Fruit fly (Drosophila melanogaster) whole organism, embryonic: Measurements from ENCODE around the gene Ctl1.

ENCODE experiments used
- Antp ChIP-seq: fragments of 200-800 bp; sonication (Bioruptor generic); optimal IDR thresholded peaks from 3 replicates; lab custom pipeline; 2016; ENCODE audit warnings: missing biosample characterization, missing genetic modification characterization
- Asciz ChIP-seq: fragments of 200-800 bp; sonication (Bioruptor generic); optimal IDR thresholded peaks from 2 replicates; lab custom pipeline; 2017; ENCODE audit warnings: missing biosample characterization, mild to moderate bottlenecking, missing genetic modification characterization, missing genetic modification reagents
- Bdp1 ChIP-seq: fragments of 200-800 bp; sonication (Bioruptor generic); optimal IDR thresholded peaks from 3 replicates; lab custom pipeline; 2016; ENCODE audit warnings: missing biosample characterization, missing genetic modification characterization
- Bgb ChIP-seq: fragments of 200-800 bp; sonication (Bioruptor generic); IDR thresholded peaks from 2 replicates; pipeline ENCODE4 v1.3.6; 2022; ENCODE audit warnings: missing biosample characterization, missing genetic modification characterization; ENCODE audit not compliant: partially characterized antibody
- CG10366 ChIP-seq: fragments of 200-800 bp; sonication (Bioruptor generic); IDR thresholded peaks from 2 replicates; pipeline ENCODE4 v1.3.6; 2022; ENCODE audit warnings: missing biosample characterization, missing genetic modification characterization
- CG11093 ChIP-seq: fragments of 200-800 bp; sonication (Bioruptor generic); IDR thresholded peaks from 3 replicates; pipeline ENCODE4 v1.3.6; 2022; ENCODE audit warnings: missing biosample characterization, missing genetic modification characterization
- CG12769 ChIP-seq: fragments of 200-800 bp; sonication (Bioruptor generic); optimal IDR thresholded peaks from 2 replicates; lab custom pipeline; 2019; ENCODE audit warnings: missing biosample characterization, mild to moderate bottlenecking, missing genetic modification characterization, moderate library complexity
- CG14667 ChIP-seq: fragments of 200-800 bp; sonication (Bioruptor generic); IDR thresholded peaks from 2 replicates; pipeline ENCODE4 v1.3.6; 2022; ENCODE audit warnings: missing biosample characterization, missing genetic modification characterization
- CG15269 ChIP-seq: fragments of 200-800 bp; sonication (Bioruptor generic); optimal IDR thresholded peaks from 2 replicates; lab custom pipeline; 2018; ENCODE audit warnings: missing biosample characterization, mild to moderate bottlenecking, missing genetic modification characterization, moderate library complexity
- CG1603 ChIP-seq: fragments of 200-800 bp; sonication (Bioruptor generic); optimal IDR thresholded peaks from 2 replicates; lab custom pipeline; 2019; ENCODE audit warnings: missing biosample characterization, mild to moderate bottlenecking, missing genetic modification characterization, moderate library complexity
- CG16779 ChIP-seq: fragments of 200-800 bp; sonication (Bioruptor generic); IDR thresholded peaks from 2 replicates; pipeline ENCODE4 v1.3.6; 2022; ENCODE audit warnings: missing biosample characterization, missing genetic modification characterization
- CG18764 ChIP-seq: fragments of 200-800 bp; sonication (Bioruptor generic); optimal IDR thresholded peaks from 3 replicates; lab custom pipeline; 2016; ENCODE audit warnings: missing biosample characterization, missing genetic modification characterization
- CG2129 ChIP-seq: fragments of 200-800 bp; sonication (Bioruptor generic); IDR thresholded peaks from 2 replicates; pipeline ENCODE4 v1.3.6; 2022; ENCODE audit warnings: missing biosample characterization, missing genetic modification characterization; ENCODE audit not compliant: partially characterized antibody
- CG30020 ChIP-seq: fragments of 200-800 bp; optimal IDR thresholded peaks from 2 replicates; lab custom pipeline; 2019; ENCODE audit warnings: missing biosample characterization, mild to moderate bottlenecking, missing genetic modification characterization, moderate library complexity
- CG31224 ChIP-seq: fragments of 200-800 bp; sonication (Bioruptor generic); IDR thresholded peaks from 2 replicates; pipeline ENCODE4 v1.3.6; 2022; ENCODE audit warnings: missing biosample characterization, missing genetic modification characterization
- CG42726 ChIP-seq: fragments of 200-800 bp; sonication (Bioruptor generic); IDR thresholded peaks from 2 replicates; pipeline ENCODE4 v1.3.6; 2022; ENCODE audit warnings: missing biosample characterization, missing genetic modification characterization; ENCODE audit not compliant: partially characterized antibody
- CG4328 ChIP-seq: fragments of 200-800 bp; sonication (Bioruptor generic); optimal IDR thresholded peaks from 3 replicates; lab custom pipeline; 2017; ENCODE audit warnings: missing biosample characterization, missing genetic modification reagents, missing genetic modification characterization
- CG6654 ChIP-seq: fragments of 200-800 bp; sonication (Bioruptor generic); optimal IDR thresholded peaks from 2 replicates; lab custom pipeline; 2017; ENCODE audit warnings: missing biosample characterization, mild to moderate bottlenecking, missing genetic modification characterization
- CG7372 ChIP-seq: fragments of 200-800 bp; sonication (Bioruptor generic); IDR thresholded peaks from 2 replicates; pipeline ENCODE4 v1.3.6; 2022; ENCODE audit warnings: missing biosample characterization, missing genetic modification characterization
- CG7556 ChIP-seq: fragments of 200-800 bp; sonication (Bioruptor generic); optimal IDR thresholded peaks from 2 replicates; lab custom pipeline; 2017; ENCODE audit warnings: missing biosample characterization, mild to moderate bottlenecking, missing genetic modification characterization
- CG8944 ChIP-seq: fragments of 200-800 bp; sonication (Bioruptor generic); optimal IDR thresholded peaks from 3 replicates; lab custom pipeline; 2016; ENCODE audit warnings: missing biosample characterization, missing genetic modification characterization
- CG9932 ChIP-seq: fragments of 200-800 bp; sonication (Bioruptor generic); IDR thresholded peaks from 2 replicates; pipeline ENCODE4 v1.3.6; 2022; ENCODE audit warnings: missing biosample characterization, missing genetic modification characterization
- D19B ChIP-seq: fragments of 200-800 bp; sonication (Bioruptor generic); optimal IDR thresholded peaks from 2 replicates; lab custom pipeline; 2017; ENCODE audit warnings: missing biosample characterization, mild to moderate bottlenecking, missing genetic modification characterization
- Dip2 ChIP-seq: fragments of 200-800 bp; sonication (Bioruptor generic); IDR thresholded peaks from 2 replicates; pipeline ENCODE4 v1.3.6; 2022; ENCODE audit warnings: missing biosample characterization, missing genetic modification characterization
- Fer3 ChIP-seq: fragments of 200-800 bp; sonication (Bioruptor generic); optimal IDR thresholded peaks from 2 replicates; lab custom pipeline; 2018; ENCODE audit warnings: missing biosample characterization, mild to moderate bottlenecking, missing genetic modification characterization, moderate library complexity
- Jarid2 ChIP-seq: fragments of 200-800 bp; sonication (Bioruptor generic); optimal IDR thresholded peaks from 3 replicates; lab custom pipeline; 2017; ENCODE audit warnings: mild to moderate bottlenecking, missing biosample characterization, missing genetic modification reagents, missing genetic modification characterization
- MESR4 ChIP-seq: fragments of 200-800 bp; sonication (Bioruptor generic); optimal IDR thresholded peaks from 2 replicates; lab custom pipeline; 2018; ENCODE audit warnings: missing biosample characterization, mild to moderate bottlenecking, missing genetic modification characterization, moderate library complexity
- Mrtf ChIP-seq: fragments of 200-800 bp; sonication (Bioruptor generic); IDR thresholded peaks from 3 replicates; pipeline ENCODE4 v1.3.6; 2022; ENCODE audit warnings: missing biosample characterization, missing genetic modification characterization
- NC2α ChIP-seq: fragments of 200-800 bp; sonication (Bioruptor generic); optimal IDR thresholded peaks from 2 replicates; lab custom pipeline; 2016; ENCODE audit warnings: missing biosample characterization, missing genetic modification characterization
- Pdp1 ChIP-seq, 2 experiments: fragments of 200-800 bp; sonication (Bioruptor generic); optimal IDR thresholded peaks; 3 replicates each; lab custom pipeline; 2016; ENCODE audit warnings: missing biosample characterization in 2 of 2, missing genetic modification characterization in 2 of 2, mild to moderate bottlenecking in 1 of 2, moderate library complexity in 1 of 2
- Vsx1 ChIP-seq: fragments of 200-800 bp; sonication (Bioruptor generic); optimal IDR thresholded peaks from 2 replicates; lab custom pipeline; 2017; ENCODE audit warnings: missing biosample characterization, mild to moderate bottlenecking, missing genetic modification characterization, missing genetic modification reagents
- YL-1 ChIP-seq: fragments of 200-800 bp; sonication (Bioruptor generic); optimal IDR thresholded peaks from 3 replicates; lab custom pipeline; 2017; ENCODE audit warnings: missing biosample characterization, mild to moderate bottlenecking, missing genetic modification characterization
- al ChIP-seq: fragments of 200-800 bp; sonication (Bioruptor generic); IDR thresholded peaks from 2 replicates; pipeline ENCODE4 v1.3.6; 2022; ENCODE audit warnings: missing biosample characterization, missing genetic modification characterization
- ash1 ChIP-seq: fragments of 200-800 bp; sonication (Bioruptor generic); optimal IDR thresholded peaks from 2 replicates; lab custom pipeline; 2018; ENCODE audit warnings: missing biosample characterization, mild to moderate bottlenecking, missing genetic modification characterization
- ato ChIP-seq: fragments of 200-800 bp; sonication (Bioruptor generic); IDR thresholded peaks from 2 replicates; pipeline ENCODE4 v1.3.6; 2022; ENCODE audit warnings: missing biosample characterization, missing genetic modification characterization; ENCODE audit not compliant: partially characterized antibody
- bigmax ChIP-seq: fragments of 200-800 bp; sonication (Bioruptor generic); optimal IDR thresholded peaks from 2 replicates; lab custom pipeline; 2018; ENCODE audit warnings: missing biosample characterization, mild to moderate bottlenecking, missing genetic modification characterization
- dm ChIP-seq: fragments of 200-800 bp; sonication (Bioruptor generic); optimal IDR thresholded peaks from 3 replicates; lab custom pipeline; 2016; ENCODE audit warnings: missing biosample characterization, missing genetic modification characterization
- dmrt99B ChIP-seq: fragments of 200-800 bp; sonication (Bioruptor generic); optimal IDR thresholded peaks from 2 replicates; lab custom pipeline; 2018; ENCODE audit warnings: missing biosample characterization, mild to moderate bottlenecking, missing genetic modification characterization, moderate library complexity
- dpn ChIP-seq, 2 experiments: fragments of 200-800 bp; sonication (Bioruptor generic); optimal IDR thresholded peaks; 3 replicates each; lab custom pipeline; 2016; ENCODE audit warnings: missing biosample characterization in 2 of 2, missing genetic modification characterization in 2 of 2
- fd96Cb ChIP-seq: fragments of 200-800 bp; sonication (Bioruptor generic); optimal IDR thresholded peaks from 2 replicates; lab custom pipeline; 2018; ENCODE audit warnings: missing biosample characterization, mild to moderate bottlenecking, missing genetic modification characterization, moderate library complexity
- fu2 ChIP-seq: fragments of 200-800 bp; sonication (Bioruptor generic); optimal IDR thresholded peaks from 2 replicates; lab custom pipeline; 2016; ENCODE audit warnings: missing biosample characterization, missing genetic modification characterization
- gsb-n ChIP-seq: fragments of 200-800 bp; sonication (Bioruptor generic); optimal IDR thresholded peaks from 3 replicates; lab custom pipeline; 2018; ENCODE audit warnings: missing biosample characterization, mild to moderate bottlenecking, missing genetic modification characterization
- gt ChIP-seq: fragments of 200-800 bp; sonication (Bioruptor generic); IDR thresholded peaks from 2 replicates; pipeline ENCODE4 v1.3.6; 2022; ENCODE audit warnings: missing biosample characterization, missing genetic modification characterization
- kay ChIP-seq: fragments of 200-800 bp; sonication (Bioruptor generic); optimal IDR thresholded peaks from 2 replicates; lab custom pipeline; 2016; ENCODE audit warnings: missing biosample characterization, missing genetic modification characterization
- klu ChIP-seq: fragments of 200-800 bp; sonication (Bioruptor generic); IDR thresholded peaks from 2 replicates; pipeline ENCODE4 v1.3.6; 2022; ENCODE audit warnings: missing biosample characterization, missing genetic modification characterization
- otp ChIP-seq: fragments of 200-800 bp; sonication (Bioruptor generic); IDR thresholded peaks from 3 replicates; pipeline ENCODE4, ENCODE4 v1.3.6; 2022; ENCODE audit warnings: missing biosample characterization, missing genetic modification characterization
- pita ChIP-seq: fragments of 200-800 bp; sonication (Bioruptor generic); optimal IDR thresholded peaks from 2 replicates; lab custom pipeline; 2017; ENCODE audit warnings: missing biosample characterization, mild to moderate bottlenecking, missing genetic modification characterization
- sima ChIP-seq: fragments of 200-800 bp; sonication (Bioruptor generic); optimal IDR thresholded peaks from 2 replicates; lab custom pipeline; 2016; ENCODE audit warnings: missing biosample characterization, missing genetic modification characterization
- ssp ChIP-seq: fragments of 200-800 bp; sonication (Bioruptor generic); IDR thresholded peaks from 2 replicates; pipeline ENCODE4 v1.3.6; 2022; ENCODE audit warnings: missing biosample characterization, missing genetic modification characterization
- stc ChIP-seq: fragments of 200-800 bp; sonication (Bioruptor generic); IDR thresholded peaks from 2 replicates; pipeline ENCODE4 v1.3.6; 2022; ENCODE audit warnings: missing biosample characterization, missing genetic modification characterization
- twi ChIP-seq: fragments of 200-800 bp; optimal IDR thresholded peaks from 2 replicates; lab custom pipeline; 2019; ENCODE audit warnings: missing biosample characterization, mild to moderate bottlenecking, missing genetic modification characterization, moderate library complexity

Ctl1 gene

dm6 chr3L:4254301-4254834 is 23.4 kb upstream of the Ctl1 start, which contains the start of the genes ago and CG1265 (continued):
- no peak for TF ChIP-seq Antp
- no peak for TF ChIP-seq Mrtf (GFP tag; lab: Robert Waterston, UW)
- peak; percentile 21 for TF ChIP-seq fd96Cb
- TF ChIP-seq CG7556 (GFP tag; lab: Kevin White, UChicago) = peak; percentile 23
- TF ChIP-seq ash1 = no peak
- TF ChIP-seq otp (GFP tag; lab: Robert Waterston, UW) = no peak
- no peak for TF ChIP-seq CG18764 (GFP tag; lab: Kevin White, UChicago)
- no peak for TF ChIP-seq D19B (GFP tag; lab: Kevin White, UChicago)
- peak; percentile 46 for TF ChIP-seq CG7372 (GFP tag; lab: Robert Waterston, UW)
- no peak for TF ChIP-seq gsb-n (tag; lab: Kevin White, UChicago)
- peak; percentile 47 for TF ChIP-seq CG30020 (tag; lab: Kevin White, UChicago)
- TF ChIP-seq klu (GFP tag; lab: Robert Waterston, UW) = peak; percentile 16; the same call in 1 of the 2 replicates
- TF ChIP-seq bigmax (GFP tag; lab: Kevin White, UChicago) = no peak
- TF ChIP-seq gt (GFP tag; lab: Robert Waterston, UW) = no peak
- TF ChIP-seq CG31224 (GFP tag; lab: Robert Waterston, UW) = no peak
- peak; percentile 46; the same call in 1 of the 2 replicates for TF ChIP-seq CG14667
- TF ChIP-seq dmrt99B (tag; lab: Kevin White, UChicago) = no peak
- TF ChIP-seq YL-1 = no peak
- no peak for TF ChIP-seq Asciz
- TF ChIP-seq CG42726 (GFP tag; lab: Robert Waterston, UW) = no peak
- TF ChIP-seq CG2129 (GFP tag; lab: Robert Waterston, UW) = 0 out of 2 replicates have a peak, but pooled peaks have one; percentile 11
- TF ChIP-seq dm (GFP tag; lab: Kevin White, UChicago) = no peak
- TF ChIP-seq Dip2 (GFP tag; lab: Robert Waterston, UW) = no peak
- no peak for TF ChIP-seq sima (GFP tag; lab: Kevin White, UChicago)
- TF ChIP-seq Vsx1 (GFP tag; lab: Kevin White, UChicago) = no peak
- peak; percentile 45 for TF ChIP-seq CG1603 (tag; lab: Kevin White, UChicago)
- TF ChIP-seq NC2α (GFP tag; lab: Kevin White, UChicago) = no peak
- TF ChIP-seq ato (GFP tag; lab: Robert Waterston, UW) = no peak
- no peak for TF ChIP-seq Pdp1 (GFP tag; optimal IDR thresholded peaks at IDR 0.05; lab: Kevin White, UChicago)
- no peak for TF ChIP-seq Bgb (GFP tag; lab: Robert Waterston, UW)
- TF ChIP-seq Jarid2 (GFP tag; lab: Kevin White, UChicago) = no peak
- no peak for TF ChIP-seq al (GFP tag; lab: Robert Waterston, UW)
- peak; percentile 9; the same call in 1 of the 2 replicates for TF ChIP-seq CG10366
- TF ChIP-seq CG4328 (GFP tag; lab: Kevin White, UChicago) = peak; percentile 75
- TF ChIP-seq Bdp1 (GFP tag; lab: Kevin White, UChicago) = no peak
- peak in 1 of 2 experiments; percentile 23 for TF ChIP-seq dpn (GFP tag; optimal IDR thresholded peaks at IDR 0.05; lab: Kevin White, UChicago)
- peak; percentile 20; the same call in 1 of the 2 replicates for TF ChIP-seq stc (GFP tag; lab: Robert Waterston, UW)
- TF ChIP-seq CG8944 = no peak
- TF ChIP-seq ssp (GFP tag; lab: Robert Waterston, UW) = no peak
- peak; percentile 52 for TF ChIP-seq CG15269 (tag; lab: Kevin White, UChicago)
- TF ChIP-seq kay (GFP tag; lab: Kevin White, UChicago) = no peak
- TF ChIP-seq twi (tag; lab: Kevin White, UChicago) = peak; percentile 11
- no peak for TF ChIP-seq CG16779
- no peak for TF ChIP-seq fu2 (GFP tag; lab: Kevin White, UChicago)
- TF ChIP-seq Fer3 = no peak
- no peak for TF ChIP-seq CG12769 (tag; lab: Kevin White, UChicago)
- TF ChIP-seq CG9932 (GFP tag; lab: Robert Waterston, UW) = peak; percentile 72
- TF ChIP-seq pita (GFP tag; lab: Kevin White, UChicago) = no peak
- no peak for TF ChIP-seq MESR4 (GFP tag; lab: Kevin White, UChicago)
- TF ChIP-seq CG6654 = no peak
- TF ChIP-seq CG11093 (GFP tag; lab: Robert Waterston, UW) = no peak
